Worm (Caenorhabditis elegans) whole organism, L2 larva: ENCODE results near the gene srz-54.

ENCODE experiments used
- ZK546.5 ChIP-seq: sonication (generic microtip); optimal IDR thresholded peaks from 2 replicates; lab custom pipeline; 2017; ENCODE audit warnings: missing biosample characterization, missing genetic modification characterization
- egl-27 ChIP-seq: sonication (generic microtip); optimal IDR thresholded peaks from 3 replicates; lab custom pipeline; 2017; ENCODE audit warnings: missing biosample characterization, missing genetic modification reagents, missing genetic modification characterization
- lin-39 ChIP-seq: fragments of 150-350 bp; optimal IDR thresholded peaks from 2 replicates; lab custom pipeline; 2014; ENCODE audit warnings: missing biosample characterization, missing genetic modification reagents, missing genetic modification characterization
- nhr-11 ChIP-seq: fragments of 150-350 bp; optimal IDR thresholded peaks from 2 replicates; lab custom pipeline; 2014; ENCODE audit warnings: missing biosample characterization, missing genetic modification characterization
- nhr-12 ChIP-seq: fragments of 150-350 bp; optimal IDR thresholded peaks from 2 replicates; lab custom pipeline; 2014; ENCODE audit warnings: missing biosample characterization, missing genetic modification characterization
- nhr-6 ChIP-seq: fragments of 150-350 bp; optimal IDR thresholded peaks from 2 replicates; lab custom pipeline; 2014; ENCODE audit warnings: missing biosample characterization, missing genetic modification characterization
- nhr-77 ChIP-seq: fragments of 150-350 bp; optimal IDR thresholded peaks from 2 replicates; lab custom pipeline; 2014; ENCODE audit warnings: missing biosample characterization, missing genetic modification characterization
- skn-1 ChIP-seq: sonication (generic microtip); optimal IDR thresholded peaks from 2 replicates; lab custom pipeline; 2017; ENCODE audit warnings: missing biosample characterization, missing genetic modification characterization
- zag-1 ChIP-seq: fragments of 150-350 bp; optimal IDR thresholded peaks from 2 replicates; lab custom pipeline; 2014; ENCODE audit warnings: missing biosample characterization, missing genetic modification characterization
- ztf-11 ChIP-seq: sonication (generic microtip); optimal IDR thresholded peaks from 2 replicates; lab custom pipeline; 2017; ENCODE audit warnings: missing biosample characterization, missing genetic modification characterization

- TF ChIP-seq ZK546.5 (tag; lab: Kevin White, UChicago) (no peak), egl-27 (tag; lab: Kevin White, UChicago) (no peak), nhr-77 (tag; lab: Kevin White, UChicago) (no peak), nhr-12 (tag; lab: Kevin White, UChicago) (no peak), nhr-11 (tag; lab: Kevin White, UChicago) (no peak), zag-1 (tag; lab: Kevin White, UChicago) (no peak), skn-1 (tag; lab: Kevin White, UChicago) (no peak), lin-39 (tag; lab: Kevin White, UChicago) (no peak), nhr-6 (no peak), ztf-11 (tag; lab: Kevin White, UChicago) (no peak)
Measured at ce11 chrV:17030430-17030829, 50.0 kb downstream of the srz-54 start.
